Worm (Caenorhabditis elegans) whole organism, young adult: ENCODE results near the gene ZK899.7.

ENCODE experiments used
- B0035.1 ChIP-seq: sonication (generic microtip); optimal IDR thresholded peaks from 2 replicates; lab custom pipeline; 2016; ENCODE audit warnings: missing genetic modification characterization, mild to moderate bottlenecking, missing compliant biosample characterization, missing genotype, missing genetic modification reagents
- B0336.3 ChIP-seq: fragments of 200-800 bp; sonication (Bioruptor generic); IDR thresholded peaks from 2 replicates; pipeline ENCODE4 v1.3.6; 2022; ENCODE audit warnings: missing genetic modification characterization, missing compliant biosample characterization
- C17E4.6 ChIP-seq: fragments of 200-800 bp; sonication (Bioruptor generic); IDR thresholded peaks from 2 replicates; pipeline ENCODE4 v1.3.6; 2022; ENCODE audit warnings: missing genetic modification reagents, missing genetic modification characterization, missing compliant biosample characterization
- F39B2.1 ChIP-seq: fragments of 200-800 bp; sonication (Bioruptor generic); IDR thresholded peaks from 2 replicates; pipeline ENCODE4 v1.3.6; 2022; ENCODE audit warnings: missing genetic modification reagents, missing genetic modification characterization, missing compliant biosample characterization
- F52B5.7 ChIP-seq: sonication (generic microtip); optimal IDR thresholded peaks from 2 replicates; lab custom pipeline; 2016; ENCODE audit warnings: mild to moderate bottlenecking, missing genetic modification characterization, missing compliant biosample characterization
- F57A8.1 ChIP-seq: fragments of 200-800 bp; sonication (Bioruptor generic); optimal IDR thresholded peaks from 2 replicates; lab custom pipeline; 2018; ENCODE audit warnings: mild to moderate bottlenecking, missing genetic modification characterization, moderate library complexity, missing compliant biosample characterization
- K11D2.4 ChIP-seq: fragments of 200-800 bp; sonication (Bioruptor generic); IDR thresholded peaks from 2 replicates; pipeline ENCODE4 v1.3.6; 2022; ENCODE audit warnings: missing genetic modification reagents, missing genetic modification characterization, missing compliant biosample characterization
- Y56A3A.18 ChIP-seq: fragments of 200-800 bp; sonication (Bioruptor generic); IDR thresholded peaks from 2 replicates; pipeline ENCODE4 v1.3.6; 2022; ENCODE audit warnings: missing genetic modification reagents, missing genetic modification characterization, missing compliant biosample characterization
- Y67H2A.10 ChIP-seq: fragments of 200-800 bp; sonication (Bioruptor generic); conservative IDR thresholded peaks from 2 replicates; pipeline ENCODE4 v1.3.6; 2022; ENCODE audit warnings: missing genetic modification reagents, missing genetic modification characterization, missing compliant biosample characterization
- athp-1 ChIP-seq: sonication (generic microtip); optimal IDR thresholded peaks from 2 replicates; lab custom pipeline; 2017; ENCODE audit warnings: mild to moderate bottlenecking, missing genetic modification characterization, missing compliant biosample characterization
- attf-3 ChIP-seq: fragments of 200-800 bp; sonication (Bioruptor generic); conservative IDR thresholded peaks from 2 replicates; pipeline ENCODE4 v1.3.6; 2022; ENCODE audit warnings: missing genetic modification reagents, missing genetic modification characterization, missing compliant biosample characterization
- attf-5 ChIP-seq: fragments of 200-800 bp; sonication (Bioruptor generic); optimal IDR thresholded peaks from 2 replicates; lab custom pipeline; 2018; ENCODE audit warnings: mild to moderate bottlenecking, missing genetic modification characterization, missing compliant biosample characterization
- attf-6 ChIP-seq: fragments of 200-800 bp; sonication (Bioruptor generic); IDR thresholded peaks from 2 replicates; pipeline ENCODE4 v1.3.6; 2022; ENCODE audit warnings: missing genetic modification reagents, missing genetic modification characterization, missing compliant biosample characterization
- bed-1 ChIP-seq: fragments of 200-800 bp; sonication (Bioruptor generic); IDR thresholded peaks from 2 replicates; pipeline ENCODE4 v1.3.6; 2022; ENCODE audit warnings: missing genetic modification reagents, missing genetic modification characterization, missing compliant biosample characterization
- cebp-2 ChIP-seq: fragments of 200-800 bp; sonication (Bioruptor generic); IDR thresholded peaks from 2 replicates; pipeline ENCODE4 v1.3.6; 2022; ENCODE audit warnings: missing genetic modification characterization, missing compliant biosample characterization
- ceh-27 ChIP-seq: fragments of 200-800 bp; sonication (Bioruptor generic); optimal IDR thresholded peaks from 2 replicates; lab custom pipeline; 2018; ENCODE audit warnings: mild to moderate bottlenecking, missing genetic modification characterization, moderate library complexity, missing compliant biosample characterization
- die-1 ChIP-seq: sonication (generic microtip); optimal IDR thresholded peaks from 2 replicates; lab custom pipeline; 2016; ENCODE audit warnings: missing genotype, mild to moderate bottlenecking, missing genetic modification characterization, missing compliant biosample characterization
- dpff-1 ChIP-seq: sonication (generic microtip); optimal IDR thresholded peaks from 2 replicates; lab custom pipeline; 2017; ENCODE audit warnings: mild to moderate bottlenecking, missing genetic modification characterization, missing compliant biosample characterization
- efl-1 ChIP-seq: fragments of 150-350 bp; optimal IDR thresholded peaks from 2 replicates; lab custom pipeline; 2014; ENCODE audit warnings: missing biosample characterization, missing genetic modification reagents, missing genetic modification characterization
- egl-44 ChIP-seq: fragments of 200-800 bp; sonication (Bioruptor generic); IDR thresholded peaks from 2 replicates; pipeline ENCODE4 v1.3.6; 2022; ENCODE audit warnings: missing genetic modification reagents, missing genetic modification characterization, missing compliant biosample characterization
- egrh-3 ChIP-seq: fragments of 200-800 bp; sonication (Bioruptor generic); IDR thresholded peaks from 2 replicates; pipeline ENCODE4 v1.3.6; 2022; ENCODE audit warnings: missing genetic modification reagents, missing genetic modification characterization, missing compliant biosample characterization
- ets-4 ChIP-seq: fragments of 200-800 bp; sonication (Bioruptor generic); optimal IDR thresholded peaks from 2 replicates; lab custom pipeline; 2018; ENCODE audit warnings: mild to moderate bottlenecking, missing genetic modification characterization, missing compliant biosample characterization
- fkh-3 ChIP-seq: sonication (generic microtip); optimal IDR thresholded peaks from 2 replicates; lab custom pipeline; 2016; ENCODE audit warnings: mild to moderate bottlenecking, missing genetic modification characterization, missing compliant biosample characterization
- him-1 ChIP-seq: sonication (generic microtip); optimal IDR thresholded peaks from 2 replicates; lab custom pipeline; 2016; ENCODE audit warnings: missing genotype, missing genetic modification reagents, missing genetic modification characterization, missing compliant biosample characterization
- hlh-26 ChIP-seq: fragments of 200-800 bp; sonication (Bioruptor generic); conservative IDR thresholded peaks from 2 replicates; pipeline ENCODE4 v1.3.6; 2022; ENCODE audit warnings: missing genetic modification reagents, missing genetic modification characterization, missing compliant biosample characterization
- hmg-1.2 ChIP-seq: fragments of 200-800 bp; sonication (Bioruptor generic); IDR thresholded peaks from 2 replicates; pipeline ENCODE4 v1.3.6; 2022; ENCODE audit warnings: missing genetic modification reagents, missing genetic modification characterization, missing compliant biosample characterization
- hsf-1 ChIP-seq: fragments of 200-800 bp; sonication (Bioruptor generic); IDR thresholded peaks from 2 replicates; pipeline ENCODE4 v1.3.6; 2022; ENCODE audit warnings: missing genetic modification reagents, missing genetic modification characterization, missing compliant biosample characterization
- lag-1 ChIP-seq: fragments of 200-800 bp; sonication (Bioruptor generic); IDR thresholded peaks from 2 replicates; pipeline ENCODE4 v1.3.6; 2022; ENCODE audit warnings: missing genetic modification reagents, missing genetic modification characterization, missing compliant biosample characterization
- let-526 ChIP-seq: fragments of 200-800 bp; sonication (Bioruptor generic); IDR thresholded peaks from 2 replicates; pipeline ENCODE4 v1.3.6; 2022; ENCODE audit warnings: missing genetic modification reagents, missing genetic modification characterization, missing compliant biosample characterization
- let-607 ChIP-seq, 2 experiments: fragments of 200-800 bp in 1 of 2; sonication (Bioruptor generic) in 1 of 2; sonication (generic microtip) in 1 of 2; optimal IDR thresholded peaks; 2 replicates each; lab custom pipeline; 2016 to 2018; ENCODE audit warnings: mild to moderate bottlenecking in 2 of 2, missing compliant biosample characterization in 2 of 2, missing genetic modification characterization in 2 of 2, moderate library complexity in 2 of 2, missing genotype in 1 of 2
- lin-35 ChIP-seq, 3 experiments: fragments of 150-350 bp in 2 of 3; sonication (generic microtip) in 1 of 3; optimal IDR thresholded peaks; 2 replicates each; lab custom pipeline; 2014 to 2018; ENCODE audit warnings: missing biosample characterization in 3 of 3, missing genetic modification characterization in 3 of 3, missing genetic modification reagents in 3 of 3
- lin-40 ChIP-seq: sonication (generic microtip); optimal IDR thresholded peaks from 2 replicates; lab custom pipeline; 2016; ENCODE audit warnings: missing genetic modification characterization, mild to moderate bottlenecking, missing compliant biosample characterization, missing genotype, missing genetic modification reagents
- lir-1 ChIP-seq: fragments of 200-800 bp; sonication (Bioruptor generic); conservative IDR thresholded peaks from 2 replicates; pipeline ENCODE4 v1.3.6; 2022; ENCODE audit warnings: missing genetic modification reagents, missing genetic modification characterization, missing compliant biosample characterization
- lsl-1 ChIP-seq: fragments of 200-800 bp; sonication (Bioruptor generic); optimal IDR thresholded peaks from 2 replicates; lab custom pipeline; 2018; ENCODE audit warnings: mild to moderate bottlenecking, missing genetic modification characterization, moderate library complexity, missing compliant biosample characterization
- mel-28 ChIP-seq: sonication (generic microtip); optimal IDR thresholded peaks from 2 replicates; lab custom pipeline; 2016; ENCODE audit warnings: borderline replicate concordance, mild to moderate bottlenecking, missing genetic modification characterization, missing compliant biosample characterization
- mes-4 ChIP-seq: sonication (generic microtip); optimal IDR thresholded peaks from 2 replicates; lab custom pipeline; 2016; ENCODE audit warnings: missing genotype, missing genetic modification characterization, missing compliant biosample characterization
- nfya-1 ChIP-seq: sonication (generic microtip); optimal IDR thresholded peaks from 2 replicates; lab custom pipeline; 2017; ENCODE audit warnings: antibody characterized with exemption, missing compliant biosample characterization, missing genetic modification characterization, borderline replicate concordance; ENCODE audit not compliant: insufficient read depth
- nfya-2 ChIP-seq: fragments of 200-800 bp; sonication (Bioruptor generic); IDR thresholded peaks from 2 replicates; pipeline ENCODE4 v1.3.6; 2022; ENCODE audit warnings: missing genetic modification reagents, missing genetic modification characterization, missing compliant biosample characterization
- nhr-90 ChIP-seq: sonication (generic microtip); optimal IDR thresholded peaks from 2 replicates; lab custom pipeline; 2016; ENCODE audit warnings: missing genotype, mild to moderate bottlenecking, missing genetic modification characterization, missing compliant biosample characterization
- pbrm-1 ChIP-seq: fragments of 200-800 bp; sonication (Bioruptor generic); IDR thresholded peaks from 2 replicates; pipeline ENCODE4 v1.3.6; 2022; ENCODE audit warnings: missing genetic modification reagents, missing genetic modification characterization, missing compliant biosample characterization
- sdz-38 ChIP-seq: sonication (generic microtip); optimal IDR thresholded peaks from 2 replicates; lab custom pipeline; 2016; ENCODE audit warnings: missing genotype, missing genetic modification characterization, missing compliant biosample characterization
- snpc-1.1 ChIP-seq: sonication (generic microtip); optimal IDR thresholded peaks from 2 replicates; lab custom pipeline; 2017; ENCODE audit warnings: missing genetic modification characterization, mild to moderate bottlenecking, missing compliant biosample characterization, antibody characterized with exemption, moderate library complexity, missing genotype, missing genetic modification reagents; ENCODE audit not compliant: insufficient read depth
- snpc-4 ChIP-seq, 5 experiments: fragments of 150-350 bp in 1 of 5; sonication (generic microtip) in 4 of 5; optimal IDR thresholded peaks; 2 replicates each; lab custom pipeline; 2014 to 2018; ENCODE audit warnings: missing genetic modification characterization in 5 of 5, missing biosample characterization in 3 of 5, antibody characterized with exemption in 2 of 5, mild to moderate bottlenecking in 2 of 5, missing compliant biosample characterization in 2 of 5, missing genotype in 2 of 5, moderate library complexity in 2 of 5, missing genetic modification reagents in 1 of 5
- sptf-2 ChIP-seq: fragments of 200-800 bp; sonication (Bioruptor generic); optimal IDR thresholded peaks from 2 replicates; lab custom pipeline; 2018; ENCODE audit warnings: mild to moderate bottlenecking, missing genetic modification characterization, missing compliant biosample characterization
- tbp1 ChIP-seq: fragments of 200-800 bp; sonication (Bioruptor generic); optimal IDR thresholded peaks from 2 replicates; lab custom pipeline; 2018; ENCODE audit warnings: mild to moderate bottlenecking, missing genetic modification characterization, missing compliant biosample characterization
- zfh-2 ChIP-seq: fragments of 200-800 bp; sonication (Bioruptor generic); conservative IDR thresholded peaks from 2 replicates; pipeline ENCODE4 v1.3.6; 2022; ENCODE audit warnings: missing genetic modification reagents, missing genetic modification characterization, missing compliant biosample characterization
- ztf-22 ChIP-seq: fragments of 200-800 bp; sonication (Bioruptor generic); optimal IDR thresholded peaks from 2 replicates; lab custom pipeline; 2018; ENCODE audit warnings: mild to moderate bottlenecking, missing genetic modification characterization, moderate library complexity, missing compliant biosample characterization

ZK899.7 gene

DNA sequence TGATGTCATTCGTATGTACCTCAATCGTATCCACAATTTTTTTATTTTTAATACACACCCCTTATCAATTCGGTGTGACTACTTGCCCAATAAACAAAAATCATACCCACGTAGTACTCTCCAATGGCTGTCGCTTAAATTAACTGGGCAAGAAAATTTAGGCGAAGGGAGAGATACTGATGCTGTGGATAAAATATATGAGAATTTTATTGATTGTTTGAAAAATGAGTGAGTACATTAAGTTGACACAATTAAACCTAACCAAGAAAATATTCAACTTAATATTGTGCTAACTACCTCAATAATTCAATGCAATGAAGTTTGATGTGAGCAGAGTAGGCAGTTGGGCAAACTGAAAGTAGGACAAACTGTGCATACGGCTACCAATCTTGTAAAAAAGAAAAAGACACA lies 16.5 kb upstream of the ZK899.7 start (continued):
- TF ChIP-seq nfya-2 (GFP tag; lab: Robert Waterston, UW) (no peak), him-1 (tag; lab: Kevin White, UChicago) (no peak), lin-40 (tag; lab: Kevin White, UChicago) (peak; percentile 100), lir-1 (GFP tag; lab: Robert Waterston, UW) (peak; percentile 89), hsf-1 (GFP tag; lab: Robert Waterston, UW) (no peak), ztf-22 (GFP tag; lab: Kevin White, UChicago) (peak; percentile 92), Y56A3A.18 (GFP tag; lab: Robert Waterston, UW) (peak; percentile 98), snpc-1.1 (tag; lab: Kevin White, UChicago) (no peak), sptf-2 (peak; percentile 70), mel-28 (tag; lab: Kevin White, UChicago) (no peak), nfya-1 (no peak), mes-4 (tag; lab: Kevin White, UChicago) (no peak), egrh-3 (no peak), Y67H2A.10 (GFP tag; lab: Robert Waterston, UW) (peak; percentile 36; the same call in 1 of the 2 replicates), attf-6 (GFP tag; lab: Robert Waterston, UW) (no peak), hmg-1.2 (GFP tag; lab: Robert Waterston, UW) (peak; percentile 86), lag-1 (GFP tag; lab: Robert Waterston, UW) (0 out of 2 replicates have a peak, but pooled peaks have one; percentile 23), die-1 (tag; lab: Kevin White, UChicago) (peak; percentile 61), lsl-1 (GFP tag; lab: Kevin White, UChicago) (peak; percentile 4), athp-1 (peak; percentile 11), hlh-26 (GFP tag; lab: Robert Waterston, UW) (no peak), pbrm-1 (GFP tag; lab: Robert Waterston, UW) (peak; percentile 95), dpff-1 (tag; lab: Kevin White, UChicago) (peak; percentile 93), ceh-27 (GFP tag; lab: Kevin White, UChicago) (peak; percentile 99), zfh-2 (GFP tag; lab: Robert Waterston, UW) (no peak), C17E4.6 (GFP tag; lab: Robert Waterston, UW) (peak; percentile 80), attf-5 (GFP tag; lab: Kevin White, UChicago) (peak; percentile 70), fkh-3 (no peak), nhr-90 (tag; lab: Kevin White, UChicago) (peak; percentile 89), attf-3 (GFP tag; lab: Robert Waterston, UW) (peak; percentile 54), F52B5.7 (tag; lab: Kevin White, UChicago) (peak; percentile 89), efl-1 (GFP tag; lab: Kevin White, UChicago) (no peak), B0336.3 (GFP tag; lab: Robert Waterston, UW) (peak; percentile 99), tbp1 (GFP tag; lab: Kevin White, UChicago) (peak; percentile 81), lin-35 (GFP tag; optimal IDR thresholded peaks at IDR 0.05; lab: Kevin White, UChicago) (peak in 2 of 3 experiments; percentile 90 to 99), F57A8.1 (GFP tag; lab: Kevin White, UChicago) (peak; percentile 93), egl-44 (peak; percentile 85), F39B2.1 (GFP tag; lab: Robert Waterston, UW) (no peak), sdz-38 (tag; lab: Kevin White, UChicago) (no peak), ets-4 (GFP tag; lab: Kevin White, UChicago) (peak; percentile 81), K11D2.4 (GFP tag; lab: Robert Waterston, UW) (peak; percentile 99), bed-1 (GFP tag; lab: Robert Waterston, UW) (no peak), let-607 (tag; optimal IDR thresholded peaks at IDR 0.05; lab: Kevin White, UChicago) (peak; percentile 69 to 94), snpc-4 (GFP tag; optimal IDR thresholded peaks at IDR 0.05; lab: Kevin White, UChicago) (peak; percentile 67), snpc-4 (tag; optimal IDR thresholded peaks at IDR 0.05; lab: Kevin White, UChicago) (peak in 3 of 4 experiments; percentile 81 to 91 (median 83)), cebp-2 (peak; percentile 97; the same call in 1 of the 2 replicates), B0035.1 (tag; lab: Kevin White, UChicago) (peak; percentile 96), let-526 (GFP tag; lab: Robert Waterston, UW) (peak; percentile 79; the same call in 1 of the 2 replicates)
